Worm (Caenorhabditis elegans): ENCODE measurements around the gene cpg-4.

cpg-4 gene

DNA sequence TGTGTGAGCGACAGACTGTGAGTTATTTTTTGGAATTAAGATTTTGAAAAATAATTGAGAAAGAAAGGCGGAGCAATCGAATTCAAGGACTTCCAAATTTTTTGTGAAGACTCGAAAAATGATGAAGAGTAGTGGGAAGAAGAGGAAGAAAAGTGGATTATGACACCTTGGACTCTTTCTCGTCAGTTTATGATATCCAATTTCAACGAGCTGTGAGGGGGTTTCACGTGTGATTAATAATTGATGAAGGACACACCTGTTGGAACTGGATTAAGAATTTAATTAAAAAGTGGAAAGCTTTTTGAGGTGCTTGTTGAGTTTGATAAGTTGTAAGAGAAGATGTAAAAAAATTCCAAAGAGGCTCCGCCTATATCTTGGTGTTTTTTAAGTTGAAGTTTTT lies 5.8 kb upstream of the cpg-4 start, which contains the start of gene fut-8:
TSS of gene fut-8 (minus strand) at position 101 of the 400 bp plus-strand sequence.
- TF ChIP-seq alr-1 (tag; optimal IDR thresholded peaks at IDR 0.05) (no peak), snpc-4 (tag; optimal IDR thresholded peaks at IDR 0.05) (no peak), ceh-82 (tag; optimal IDR thresholded peaks at IDR 0.05) (no peak), peb-1 (tag; optimal IDR thresholded peaks at IDR 0.05) (no peak), nhr-129 (tag; optimal IDR thresholded peaks at IDR 0.05) (no peak), nhr-21 (tag; optimal IDR thresholded peaks at IDR 0.05) (no peak), C34F6.9 (tag; optimal IDR thresholded peaks at IDR 0.05) (no peak), unc-62 (GFP tag; optimal IDR thresholded peaks at IDR 0.05) (no peak)

DNA sequence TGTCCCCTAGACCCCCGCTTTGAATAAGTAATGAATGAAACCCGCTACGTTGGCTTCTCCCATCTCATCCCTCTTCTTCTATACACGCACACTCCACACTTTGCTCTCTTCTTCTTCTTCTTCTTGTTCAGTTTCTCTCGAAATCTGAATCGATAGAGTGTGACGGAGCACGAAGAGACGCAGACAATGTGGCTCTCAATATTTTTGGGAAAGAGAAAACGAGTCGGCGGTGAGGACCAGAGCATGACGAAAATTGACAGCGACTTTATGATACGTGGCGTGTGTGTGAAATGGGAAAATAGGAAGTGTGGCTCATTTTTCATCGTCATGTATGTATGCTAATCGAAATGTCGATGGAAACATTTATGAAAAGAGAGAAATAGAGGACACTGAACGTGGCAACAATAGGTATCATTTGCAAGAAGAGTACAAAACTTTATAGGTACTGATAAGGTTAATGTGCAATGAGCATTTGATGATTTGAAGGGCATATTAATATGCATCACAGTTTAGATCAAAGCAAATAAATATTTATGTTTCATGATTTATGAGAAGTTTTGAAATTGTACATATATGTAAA lies 4.6 kb upstream of the cpg-4 start:
- TF ChIP-seq nhr-25 (tag; optimal IDR thresholded peaks at IDR 0.05) (no peak), Y55F3AM.14 (GFP tag; optimal IDR thresholded peaks at IDR 0.05) (no peak), R02D3.7 (tag; optimal IDR thresholded peaks at IDR 0.05) (no peak), nhr-129 (tag; optimal IDR thresholded peaks at IDR 0.05) (peak; percentile 86), nhr-11 (tag; optimal IDR thresholded peaks at IDR 0.05) (no peak), nhr-6 (tag; optimal IDR thresholded peaks at IDR 0.05) (peak; percentile 58), ceh-16 (tag; optimal IDR thresholded peaks at IDR 0.05) (no peak), C34F6.9 (tag; optimal IDR thresholded peaks at IDR 0.05) (peak; percentile 84), elt-1 (tag; optimal IDR thresholded peaks at IDR 0.05) (no peak), snpc-4 (tag; optimal IDR thresholded peaks at IDR 0.05) (no peak), unc-62 (GFP tag; optimal IDR thresholded peaks at IDR 0.05) (no peak), nhr-237 (tag; optimal IDR thresholded peaks at IDR 0.05) (no peak), egl-27 (tag; optimal IDR thresholded peaks at IDR 0.05) (peak; percentile 48), nhr-12 (tag; optimal IDR thresholded peaks at IDR 0.05) (no peak), dmd-4 (tag; optimal IDR thresholded peaks at IDR 0.05) (no peak), elt-3 (tag; optimal IDR thresholded peaks at IDR 0.05) (no peak), aly-2 (tag; optimal IDR thresholded peaks at IDR 0.05) (no peak), zag-1 (tag; optimal IDR thresholded peaks at IDR 0.05) (peak; percentile 80), unc-55 (GFP tag; optimal IDR thresholded peaks at IDR 0.05) (peak; percentile 83), lin-11 (tag; optimal IDR thresholded peaks at IDR 0.05) (no peak), nhr-23 (tag; optimal IDR thresholded peaks at IDR 0.05) (no peak), ZK546.5 (tag; optimal IDR thresholded peaks at IDR 0.05) (no peak), gmeb-1 (tag; optimal IDR thresholded peaks at IDR 0.05) (no peak), nhr-10 (tag; optimal IDR thresholded peaks at IDR 0.05) (no peak), ztf-11 (tag; optimal IDR thresholded peaks at IDR 0.05) (no peak), lsy-2 (tag; optimal IDR thresholded peaks at IDR 0.05) (peak in 1 of 2 experiments; percentile 66), alr-1 (tag; optimal IDR thresholded peaks at IDR 0.05) (no peak), mab-5 (tag; optimal IDR thresholded peaks at IDR 0.05) (peak; percentile 44), crh-2 (tag; optimal IDR thresholded peaks at IDR 0.05) (peak; percentile 94), nhr-77 (tag; optimal IDR thresholded peaks at IDR 0.05) (no peak), F13H6.1 (tag; optimal IDR thresholded peaks at IDR 0.05) (peak; percentile 67), lin-39 (tag; optimal IDR thresholded peaks at IDR 0.05) (no peak), mdl-1 (tag; optimal IDR thresholded peaks at IDR 0.05) (peak in 1 of 2 experiments; percentile 46), ztf-1 (GFP tag; conservative IDR thresholded peaks at IDR 0.05) (no peak), sem-4 (tag; optimal IDR thresholded peaks at IDR 0.05) (no peak), nhr-21 (tag; optimal IDR thresholded peaks at IDR 0.05) (no peak), ama-1 (optimal IDR thresholded peaks at IDR 0.05) (no peak), ztf-4 (tag; optimal IDR thresholded peaks at IDR 0.05) (no peak), fos-1 (tag; optimal IDR thresholded peaks at IDR 0.05) (no peak), sma-9 (GFP tag; optimal IDR thresholded peaks at IDR 0.05) (peak; percentile 2), sma-9 (tag; optimal IDR thresholded peaks at IDR 0.05) (no peak), ceh-82 (tag; optimal IDR thresholded peaks at IDR 0.05) (no peak), lin-13 (GFP tag; optimal IDR thresholded peaks at IDR 0.05) (peak; percentile 30), peb-1 (tag; optimal IDR thresholded peaks at IDR 0.05) (no peak), mbf-1 (tag; optimal IDR thresholded peaks at IDR 0.05) (no peak), skn-1 (tag; optimal IDR thresholded peaks at IDR 0.05) (no peak), unc-39 (tag; optimal IDR thresholded peaks at IDR 0.05) (no peak), blmp-1 (tag; optimal IDR thresholded peaks at IDR 0.05; ENCODE audit: insufficient read depth) (no peak), sma-3 (GFP tag; optimal IDR thresholded peaks at IDR 0.05) (no peak)

All from whole organism, L2 larva.